Worm (Caenorhabditis elegans) whole organism, L2 larva: ENCODE results near the gene Y67D8B.2.

Experiments used
- C34F6.9 ChIP-seq: fragments of 150-350 bp; optimal IDR thresholded peaks from 2 replicates; lab custom pipeline; 2014; ENCODE audit warnings: missing biosample characterization, missing genetic modification characterization
- F13H6.1 ChIP-seq: sonication (generic microtip); optimal IDR thresholded peaks from 2 replicates; lab custom pipeline; 2016; ENCODE audit warnings: missing genetic modification characterization, missing compliant biosample characterization
- R02D3.7 ChIP-seq: fragments of 150-350 bp; optimal IDR thresholded peaks from 2 replicates; lab custom pipeline; 2014; ENCODE audit warnings: missing biosample characterization, missing genetic modification characterization
- ZK546.5 ChIP-seq: sonication (generic microtip); optimal IDR thresholded peaks from 2 replicates; lab custom pipeline; 2017; ENCODE audit warnings: missing biosample characterization, missing genetic modification characterization
- alr-1 ChIP-seq: fragments of 150-350 bp; optimal IDR thresholded peaks from 2 replicates; lab custom pipeline; 2014; ENCODE audit warnings: missing biosample characterization, missing genetic modification characterization
- ama-1 ChIP-seq: fragments of 150-350 bp; optimal IDR thresholded peaks from 2 replicates; lab custom pipeline; 2018; ENCODE audit warnings: inconsistent platforms
- blmp-1 ChIP-seq: sonication (generic microtip); optimal IDR thresholded peaks from 2 replicates; lab custom pipeline; 2017; ENCODE audit warnings: missing genetic modification characterization, mild to moderate bottlenecking, missing compliant biosample characterization, antibody characterized with exemption, moderate library complexity; ENCODE audit not compliant: insufficient read depth
- ceh-16 ChIP-seq: fragments of 150-350 bp; optimal IDR thresholded peaks from 2 replicates; lab custom pipeline; 2014; ENCODE audit warnings: missing biosample characterization, missing genetic modification characterization
- ceh-82 ChIP-seq: fragments of 150-350 bp; optimal IDR thresholded peaks from 2 replicates; lab custom pipeline; 2014; ENCODE audit warnings: missing biosample characterization, missing genetic modification characterization
- crh-2 ChIP-seq: sonication (generic microtip); optimal IDR thresholded peaks from 2 replicates; lab custom pipeline; 2017; ENCODE audit warnings: missing biosample characterization, missing genetic modification characterization
- dmd-4 ChIP-seq: sonication (generic microtip); optimal IDR thresholded peaks from 2 replicates; lab custom pipeline; 2017; ENCODE audit warnings: missing biosample characterization, missing genetic modification characterization
- egl-27 ChIP-seq: sonication (generic microtip); optimal IDR thresholded peaks from 3 replicates; lab custom pipeline; 2017; ENCODE audit warnings: missing biosample characterization, missing genetic modification reagents, missing genetic modification characterization
- elt-1 ChIP-seq: fragments of 150-350 bp; optimal IDR thresholded peaks from 2 replicates; lab custom pipeline; 2014; ENCODE audit warnings: missing biosample characterization, missing genetic modification characterization
- elt-3 ChIP-seq: sonication (generic microtip); optimal IDR thresholded peaks from 2 replicates; lab custom pipeline; 2017; ENCODE audit warnings: missing biosample characterization, missing genetic modification characterization
- fos-1 ChIP-seq: fragments of 150-350 bp; optimal IDR thresholded peaks from 2 replicates; lab custom pipeline; 2014; ENCODE audit warnings: missing biosample characterization, missing genetic modification characterization
- gmeb-1 ChIP-seq: fragments of 150-350 bp; optimal IDR thresholded peaks from 2 replicates; lab custom pipeline; 2014; ENCODE audit warnings: missing biosample characterization, missing genetic modification characterization
- lin-11 ChIP-seq: fragments of 150-350 bp; sonication (generic microtip); optimal IDR thresholded peaks from 2 replicates; lab custom pipeline; 2014; ENCODE audit warnings: missing biosample characterization, missing genetic modification characterization, inconsistent platforms, mixed read lengths
- lin-13 ChIP-seq: fragments of 150-350 bp; optimal IDR thresholded peaks from 2 replicates; lab custom pipeline; 2014; ENCODE audit warnings: missing biosample characterization, missing genetic modification reagents, missing genetic modification characterization
- lin-39 ChIP-seq: fragments of 150-350 bp; optimal IDR thresholded peaks from 2 replicates; lab custom pipeline; 2014; ENCODE audit warnings: missing biosample characterization, missing genetic modification reagents, missing genetic modification characterization
- lsy-2 ChIP-seq, 2 experiments: fragments of 150-350 bp in 1 of 2; sonication (generic microtip) in 1 of 2; optimal IDR thresholded peaks; 2 replicates each; lab custom pipeline; 2014 to 2017; ENCODE audit warnings: missing biosample characterization in 2 of 2, missing genetic modification characterization in 2 of 2
- mab-5 ChIP-seq: fragments of 150-350 bp; optimal IDR thresholded peaks from 2 replicates; lab custom pipeline; 2014; ENCODE audit warnings: missing biosample characterization, missing genetic modification characterization
- mbf-1 ChIP-seq: sonication (generic microtip); optimal IDR thresholded peaks from 2 replicates; lab custom pipeline; 2017; ENCODE audit warnings: missing biosample characterization, missing genetic modification characterization
- mdl-1 ChIP-seq, 2 experiments: fragments of 150-350 bp in 1 of 2; sonication (generic microtip) in 1 of 2; optimal IDR thresholded peaks; 2 replicates each; lab custom pipeline; 2017; ENCODE audit warnings: missing biosample characterization in 2 of 2, missing genetic modification characterization in 2 of 2
- nhr-10 ChIP-seq: sonication (generic microtip); optimal IDR thresholded peaks from 2 replicates; lab custom pipeline; 2017; ENCODE audit warnings: missing biosample characterization, missing genetic modification characterization
- nhr-11 ChIP-seq: fragments of 150-350 bp; optimal IDR thresholded peaks from 2 replicates; lab custom pipeline; 2014; ENCODE audit warnings: missing biosample characterization, missing genetic modification characterization
- nhr-12 ChIP-seq: fragments of 150-350 bp; optimal IDR thresholded peaks from 2 replicates; lab custom pipeline; 2014; ENCODE audit warnings: missing biosample characterization, missing genetic modification characterization
- nhr-129 ChIP-seq: fragments of 150-350 bp; optimal IDR thresholded peaks from 2 replicates; lab custom pipeline; 2014; ENCODE audit warnings: missing biosample characterization, missing genetic modification characterization
- nhr-21 ChIP-seq: fragments of 150-350 bp; optimal IDR thresholded peaks from 2 replicates; lab custom pipeline; 2014; ENCODE audit warnings: missing biosample characterization, missing genetic modification characterization
- nhr-237 ChIP-seq: fragments of 150-350 bp; optimal IDR thresholded peaks from 2 replicates; lab custom pipeline; 2014; ENCODE audit warnings: missing biosample characterization, missing genetic modification characterization
- nhr-25 ChIP-seq: fragments of 150-350 bp; sonication (generic microtip); optimal IDR thresholded peaks from 3 replicates; lab custom pipeline; 2014; ENCODE audit warnings: missing biosample characterization, missing genetic modification characterization
- nhr-6 ChIP-seq: fragments of 150-350 bp; optimal IDR thresholded peaks from 2 replicates; lab custom pipeline; 2014; ENCODE audit warnings: missing biosample characterization, missing genetic modification characterization
- nhr-77 ChIP-seq: fragments of 150-350 bp; optimal IDR thresholded peaks from 2 replicates; lab custom pipeline; 2014; ENCODE audit warnings: missing biosample characterization, missing genetic modification characterization
- peb-1 ChIP-seq: fragments of 150-350 bp; optimal IDR thresholded peaks from 2 replicates; lab custom pipeline; 2014; ENCODE audit warnings: missing biosample characterization, missing genetic modification characterization
- sem-4 ChIP-seq: fragments of 150-350 bp; optimal IDR thresholded peaks from 2 replicates; lab custom pipeline; 2014; ENCODE audit warnings: missing biosample characterization, missing genetic modification reagents, missing genetic modification characterization
- skn-1 ChIP-seq: sonication (generic microtip); optimal IDR thresholded peaks from 2 replicates; lab custom pipeline; 2017; ENCODE audit warnings: missing biosample characterization, missing genetic modification characterization
- sma-3 ChIP-seq: sonication (generic microtip); optimal IDR thresholded peaks from 2 replicates; lab custom pipeline; 2016; ENCODE audit warnings: missing genetic modification reagents, missing genetic modification characterization, missing compliant biosample characterization
- sma-9 ChIP-seq, 2 experiments: fragments of 150-350 bp in 1 of 2; sonication (generic microtip) in 1 of 2; optimal IDR thresholded peaks; 2 replicates each; lab custom pipeline; 2014 to 2016; ENCODE audit warnings: missing genetic modification characterization in 2 of 2, mild to moderate bottlenecking in 1 of 2, missing biosample characterization in 1 of 2, missing compliant biosample characterization in 1 of 2, missing genetic modification reagents in 1 of 2, moderate library complexity in 1 of 2
- snpc-4 ChIP-seq: fragments of 150-350 bp; optimal IDR thresholded peaks from 2 replicates; lab custom pipeline; 2014; ENCODE audit warnings: missing biosample characterization, missing genetic modification characterization
- unc-39 ChIP-seq: fragments of 150-350 bp; optimal IDR thresholded peaks from 2 replicates; lab custom pipeline; 2014; ENCODE audit warnings: missing biosample characterization, missing genetic modification characterization
- zag-1 ChIP-seq: fragments of 150-350 bp; optimal IDR thresholded peaks from 2 replicates; lab custom pipeline; 2014; ENCODE audit warnings: missing biosample characterization, missing genetic modification characterization

The Y67D8B.2 gene

DNA sequence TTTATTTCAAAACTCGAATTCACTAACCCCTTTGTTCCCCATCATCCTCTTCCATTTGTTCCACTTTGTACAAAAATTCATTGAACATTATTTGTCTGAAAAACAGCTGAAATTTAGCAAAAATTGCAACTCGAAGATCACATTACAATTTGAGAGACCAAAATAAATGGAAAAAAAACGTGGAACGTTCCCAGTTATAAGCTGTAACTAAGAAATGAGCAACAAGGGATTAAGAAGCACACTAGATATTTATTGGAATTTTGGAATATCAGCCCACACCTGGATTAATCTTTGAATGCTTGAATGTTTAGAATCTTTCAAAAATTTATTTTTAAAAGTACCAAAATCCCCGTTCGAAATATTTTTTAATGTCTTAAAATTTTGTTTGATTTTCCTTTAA lies at the start of gene Y67D8B.2:
Gene Y67D8B.2 (minus strand): TSS at position 101 of the 400 bp plus-strand sequence.
- TF ChIP-seq sem-4 = no peak
- TF ChIP-seq lin-13 (GFP tag; lab: Kevin White, UChicago) = no peak
- no peak for TF ChIP-seq elt-1 (tag; lab: Kevin White, UChicago)
- TF ChIP-seq blmp-1 (tag; lab: Kevin White, UChicago) = no peak

DNA sequence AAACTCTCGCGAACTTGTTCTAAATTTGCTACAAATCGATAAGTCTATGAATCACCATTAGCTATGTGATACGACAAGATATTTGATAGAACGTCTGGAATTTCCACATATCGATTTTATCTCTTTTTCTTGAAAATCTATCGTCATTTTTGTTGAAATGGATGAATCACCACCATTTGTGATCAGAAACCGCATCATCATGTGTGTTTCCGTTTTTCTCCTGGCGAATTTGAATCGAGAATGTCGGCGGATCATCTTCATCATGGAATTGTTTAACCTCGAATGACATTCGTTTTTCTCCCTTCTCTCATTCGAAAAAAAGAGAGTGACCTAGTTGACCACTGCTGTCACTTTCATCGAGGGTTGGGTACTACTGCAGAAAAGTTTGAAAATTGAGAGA lies 42.9 kb upstream of the Y67D8B.2 start:
- TF ChIP-seq elt-3 (tag; lab: Kevin White, UChicago) (no peak), elt-1 (tag; lab: Kevin White, UChicago) (no peak), mab-5 (tag; lab: Kevin White, UChicago) (no peak), nhr-21 (peak; percentile 43), sem-4 (peak; percentile 46), lin-11 (no peak), egl-27 (tag; lab: Kevin White, UChicago) (no peak), sma-3 (GFP tag; lab: Kevin White, UChicago) (peak; percentile 42), nhr-11 (no peak), lsy-2 (tag; optimal IDR thresholded peaks at IDR 0.05; lab: Kevin White, UChicago) (peak in 1 of 2 experiments; percentile 13), ama-1 (no peak), sma-9 (GFP tag; optimal IDR thresholded peaks at IDR 0.05; lab: Kevin White, UChicago) (peak; percentile 30), sma-9 (tag; optimal IDR thresholded peaks at IDR 0.05; lab: Kevin White, UChicago) (no peak), nhr-129 (tag; lab: Kevin White, UChicago) (peak; percentile 3), blmp-1 (tag; lab: Kevin White, UChicago) (peak; percentile 88), fos-1 (peak; percentile 81), gmeb-1 (tag; lab: Kevin White, UChicago) (peak; percentile 17), nhr-25 (tag; lab: Kevin White, UChicago) (peak; percentile 6), nhr-10 (tag; lab: Kevin White, UChicago) (no peak), R02D3.7 (tag; lab: Kevin White, UChicago) (no peak)

DNA sequence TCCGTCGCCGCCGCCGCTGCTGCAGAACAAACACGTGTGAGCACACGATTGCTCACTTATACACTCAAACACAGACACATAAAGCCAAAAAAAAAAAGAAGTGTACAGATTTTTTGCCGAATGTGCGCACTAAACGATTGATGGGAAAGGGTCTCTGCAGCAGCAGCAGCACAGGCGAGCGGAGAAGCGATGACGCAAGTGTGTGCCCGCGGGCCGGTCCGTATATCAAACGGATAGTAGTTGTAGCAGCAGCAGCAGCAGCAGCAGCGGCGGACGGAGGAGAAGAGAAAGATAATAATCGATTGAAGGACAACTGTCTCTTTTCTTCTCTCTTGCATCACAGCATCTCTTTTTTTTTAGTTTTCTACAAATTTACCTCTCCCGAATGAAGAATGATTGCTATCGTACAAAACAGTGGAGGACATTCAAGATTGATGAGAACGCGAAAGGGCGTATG lies 42.1 kb upstream of the Y67D8B.2 start:
- TF ChIP-seq nhr-6 (tag; lab: Kevin White, UChicago) (peak; percentile 44), ceh-82 (tag; lab: Kevin White, UChicago) (no peak), F13H6.1 (peak; percentile 61), sem-4 (peak; percentile 25), nhr-129 (tag; lab: Kevin White, UChicago) (peak; percentile 65), lin-39 (tag; lab: Kevin White, UChicago) (no peak), nhr-25 (tag; lab: Kevin White, UChicago) (peak; percentile 60), snpc-4 (tag; lab: Kevin White, UChicago) (peak; percentile 48), fos-1 (no peak), ama-1 (peak; percentile 2), ceh-16 (tag; lab: Kevin White, UChicago) (peak; percentile 46), sma-3 (GFP tag; lab: Kevin White, UChicago) (peak; percentile 40), gmeb-1 (tag; lab: Kevin White, UChicago) (peak; percentile 51), zag-1 (tag; lab: Kevin White, UChicago) (no peak), blmp-1 (tag; lab: Kevin White, UChicago) (peak; percentile 30), nhr-237 (tag; lab: Kevin White, UChicago) (no peak), lin-13 (GFP tag; lab: Kevin White, UChicago) (no peak), mab-5 (tag; lab: Kevin White, UChicago) (peak; percentile 52), lsy-2 (tag; optimal IDR thresholded peaks at IDR 0.05; lab: Kevin White, UChicago) (peak in 1 of 2 experiments; percentile 52), crh-2 (tag; lab: Kevin White, UChicago) (peak; percentile 62), sma-9 (GFP tag; optimal IDR thresholded peaks at IDR 0.05; lab: Kevin White, UChicago) (peak; percentile 68), sma-9 (tag; optimal IDR thresholded peaks at IDR 0.05; lab: Kevin White, UChicago) (no peak), nhr-21 (peak; percentile 74)

DNA sequence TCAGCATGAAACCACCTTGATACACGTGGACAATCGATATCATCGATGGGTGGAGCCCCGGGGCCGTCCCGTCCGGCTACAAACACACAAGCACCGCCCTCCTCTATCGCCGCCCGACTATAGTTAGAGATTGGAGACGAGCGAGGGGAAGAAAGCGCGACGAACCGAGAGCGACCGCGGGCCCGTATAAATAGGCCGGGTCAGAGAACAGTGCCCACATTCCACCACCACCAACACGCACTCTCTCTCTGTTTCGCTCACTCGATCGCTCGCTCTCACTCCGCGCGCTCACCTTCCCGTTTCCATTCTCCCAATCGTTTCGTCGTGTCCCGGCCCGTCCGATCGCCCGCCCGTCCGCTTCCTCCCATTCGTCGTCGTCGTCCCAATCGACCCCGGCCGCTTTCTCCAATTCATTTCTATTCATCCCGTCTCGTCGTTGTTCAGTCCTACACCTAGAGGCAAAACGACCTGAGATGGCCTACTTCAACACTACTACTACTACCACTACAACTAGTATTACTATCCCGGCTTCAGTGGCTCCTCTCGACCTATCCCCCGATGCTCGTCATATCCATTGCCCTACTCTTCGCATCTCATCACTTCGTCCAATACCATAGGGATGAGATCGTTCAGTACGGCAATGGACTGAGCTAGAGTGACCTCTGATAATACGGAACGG lies 41.5 kb upstream of the Y67D8B.2 start:
- no peak for TF ChIP-seq skn-1 (tag; lab: Kevin White, UChicago)
- TF ChIP-seq dmd-4 (tag; lab: Kevin White, UChicago) = no peak
- TF ChIP-seq nhr-12 (tag; lab: Kevin White, UChicago) = no peak
- TF ChIP-seq unc-39 = no peak
- TF ChIP-seq lsy-2 (tag; optimal IDR thresholded peaks at IDR 0.05; lab: Kevin White, UChicago) = peak; percentile 32 to 40
- peak; percentile 32 to 71 for TF ChIP-seq mdl-1 (tag; optimal IDR thresholded peaks at IDR 0.05; lab: Kevin White, UChicago)
- TF ChIP-seq ZK546.5 (tag; lab: Kevin White, UChicago) = no peak
- peak; percentile 90 for TF ChIP-seq ama-1
- TF ChIP-seq ceh-16 (tag; lab: Kevin White, UChicago) = no peak
- TF ChIP-seq alr-1 (tag; lab: Kevin White, UChicago) = no peak
- peak; percentile 31 for TF ChIP-seq egl-27 (tag; lab: Kevin White, UChicago)
- TF ChIP-seq nhr-11 = no peak
- no peak for TF ChIP-seq nhr-10 (tag; lab: Kevin White, UChicago)
- no peak for TF ChIP-seq elt-3 (tag; lab: Kevin White, UChicago)
- no peak for TF ChIP-seq sem-4
- no peak for TF ChIP-seq zag-1 (tag; lab: Kevin White, UChicago)
- no peak for TF ChIP-seq C34F6.9 (tag; lab: Kevin White, UChicago)
- TF ChIP-seq nhr-25 (tag; lab: Kevin White, UChicago) = peak; percentile 39
- no peak for TF ChIP-seq elt-1 (tag; lab: Kevin White, UChicago)
- no peak for TF ChIP-seq R02D3.7 (tag; lab: Kevin White, UChicago)
- TF ChIP-seq nhr-6 (tag; lab: Kevin White, UChicago) = no peak
- TF ChIP-seq nhr-129 (tag; lab: Kevin White, UChicago) = peak; percentile 53
- TF ChIP-seq F13H6.1 = peak; percentile 71
- no peak for TF ChIP-seq mbf-1
- TF ChIP-seq sma-9 (GFP tag; optimal IDR thresholded peaks at IDR 0.05; lab: Kevin White, UChicago) = peak; percentile 84
- TF ChIP-seq sma-9 (tag; optimal IDR thresholded peaks at IDR 0.05; lab: Kevin White, UChicago) = no peak
- TF ChIP-seq mab-5 (tag; lab: Kevin White, UChicago) = no peak
- TF ChIP-seq peb-1 (tag; lab: Kevin White, UChicago) = no peak
- TF ChIP-seq lin-13 (GFP tag; lab: Kevin White, UChicago) = peak; percentile 23
- TF ChIP-seq lin-11 = no peak
- TF ChIP-seq nhr-77 (tag; lab: Kevin White, UChicago) = no peak
- peak; percentile 66 for TF ChIP-seq nhr-21
